Worm (Caenorhabditis elegans) whole organism, L4/young adult: ENCODE data around the gene col-171.

Source experiments
- W03F9.2 ChIP-seq: fragments of 150-350 bp; optimal IDR thresholded peaks from 2 replicates; lab custom pipeline; 2014; ENCODE audit warnings: missing biosample characterization, missing genetic modification characterization
- dao-5 ChIP-seq: sonication (generic microtip); optimal IDR thresholded peaks from 2 replicates; lab custom pipeline; 2016; ENCODE audit warnings: missing genotype, missing genetic modification characterization, moderate library complexity, missing compliant biosample characterization
- him-1 ChIP-seq: sonication (generic microtip); optimal IDR thresholded peaks from 2 replicates; lab custom pipeline; 2016; ENCODE audit warnings: missing genotype, missing genetic modification reagents, missing genetic modification characterization, missing compliant biosample characterization

The col-171 gene

DNA sequence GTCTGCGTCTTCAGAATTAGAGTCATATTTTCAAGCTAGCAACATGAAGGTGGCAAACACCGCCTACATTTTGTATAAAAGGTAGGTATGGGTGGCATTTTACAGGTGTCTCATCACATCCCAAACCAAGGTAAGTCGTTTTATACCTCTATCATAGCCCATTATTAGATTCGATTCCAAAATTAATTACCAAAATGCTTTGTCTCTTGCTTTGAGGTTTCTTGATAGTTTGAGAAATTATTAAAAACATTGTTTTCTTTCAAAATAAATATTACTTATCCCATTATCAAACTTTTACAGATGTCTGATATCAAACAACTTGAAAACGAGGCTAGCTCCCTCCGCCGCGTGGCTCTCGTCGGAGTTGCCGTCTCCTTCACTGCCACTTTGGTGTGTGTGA lies 8.0 kb upstream of the col-171 start, which contains the start of gene col-168:
Gene col-168 (plus strand): TSS at position 301 of the 400 bp plus-strand sequence.
- TF ChIP-seq dao-5 (tag; lab: Kevin White, UChicago) (no peak), him-1 (no peak), W03F9.2 (tag; lab: Kevin White, UChicago) (no peak)

DNA sequence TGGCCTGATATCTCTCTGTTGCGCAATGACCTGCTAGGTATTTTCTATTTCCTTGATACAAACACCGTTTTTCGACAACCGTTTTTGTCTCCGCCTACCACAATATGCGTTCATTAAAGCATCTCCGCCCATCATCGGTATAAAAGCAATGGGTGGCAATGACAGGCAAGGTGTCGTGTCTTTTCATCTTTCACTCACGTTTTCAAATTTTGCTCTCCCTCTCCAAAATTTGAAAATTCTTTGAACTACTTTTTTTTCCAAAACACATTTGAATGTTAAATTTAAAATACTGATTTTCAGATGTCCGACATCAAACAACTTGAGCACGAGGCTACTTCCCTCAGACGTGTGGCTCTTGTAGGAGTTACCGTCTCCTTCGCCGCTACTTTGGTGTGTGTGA lies 5.2 kb upstream of the col-171 start, which contains the start of gene col-169:
Gene col-169 (plus strand): TSS at position 301 of the 400 bp plus-strand sequence.
- TF ChIP-seq W03F9.2 (tag; lab: Kevin White, UChicago) (no peak), dao-5 (tag; lab: Kevin White, UChicago) (no peak), him-1 (no peak)

DNA sequence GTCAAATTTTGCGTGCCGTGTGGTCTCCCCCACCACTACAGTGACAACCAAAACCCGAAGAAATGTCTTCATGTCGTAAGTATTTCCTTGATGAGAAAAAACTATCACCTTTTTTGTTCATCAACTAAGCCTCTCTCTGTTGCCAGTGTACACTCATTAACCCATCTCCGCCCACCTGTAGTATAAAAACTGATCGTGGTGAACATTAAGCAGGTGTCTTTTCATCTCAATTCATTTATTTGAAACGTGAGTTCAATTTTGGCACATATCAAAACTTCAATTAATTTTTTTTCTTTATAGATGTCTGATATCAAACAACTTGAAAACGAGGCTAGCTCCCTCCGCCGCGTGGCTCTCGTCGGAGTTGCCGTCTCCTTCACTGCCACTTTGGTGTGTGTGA lies 2.7 kb upstream of the col-171 start, which contains the start of gene col-170:
Gene col-170 (plus strand): TSS at position 301 of the 400 bp plus-strand sequence.
- TF ChIP-seq dao-5 (tag; lab: Kevin White, UChicago) = no peak
- TF ChIP-seq him-1 = no peak
- TF ChIP-seq W03F9.2 (tag; lab: Kevin White, UChicago) = no peak

DNA sequence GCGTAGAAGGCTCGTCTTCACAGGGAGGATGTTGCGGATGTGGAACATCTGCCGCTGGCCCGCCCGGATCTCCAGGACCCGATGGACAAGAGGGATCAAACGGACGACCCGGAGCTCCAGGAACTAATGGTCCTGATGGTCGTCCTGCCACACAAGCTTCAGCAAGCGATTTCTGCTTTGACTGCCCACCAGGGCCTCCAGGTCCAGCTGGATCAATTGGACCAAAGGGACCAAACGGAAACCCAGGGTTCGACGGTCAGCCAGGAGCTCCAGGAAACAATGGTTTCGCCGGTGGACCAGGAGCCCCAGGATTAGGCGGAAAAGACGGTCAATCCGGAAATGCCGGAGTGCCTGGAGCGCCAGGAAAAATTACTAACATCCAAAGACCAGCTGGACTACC lies 504 bp downstream of the col-171 start:
- no peak for TF ChIP-seq him-1
- TF ChIP-seq W03F9.2 (tag; lab: Kevin White, UChicago) = no peak
- TF ChIP-seq dao-5 (tag; lab: Kevin White, UChicago) = no peak

DNA sequence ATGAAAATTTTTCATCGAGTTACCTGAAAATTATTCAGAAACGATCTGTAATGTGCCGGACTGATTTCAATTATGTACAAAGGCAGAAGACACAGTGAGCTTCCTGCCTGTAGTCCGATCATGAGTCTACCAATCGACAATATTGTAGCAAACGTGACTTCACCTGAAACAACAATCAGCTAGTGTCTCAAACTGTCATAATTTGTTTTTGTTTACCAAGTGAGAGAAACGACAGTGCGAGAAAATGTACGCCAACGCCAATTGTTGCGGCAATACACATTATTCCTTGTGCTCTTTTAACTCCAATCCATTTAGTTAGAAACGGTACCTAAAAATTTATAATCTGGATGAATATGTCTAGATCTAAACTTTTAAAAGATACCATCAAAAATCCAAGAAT lies 3.2 kb downstream of the col-171 start:
- TF ChIP-seq him-1 (no peak), dao-5 (tag; lab: Kevin White, UChicago) (no peak), W03F9.2 (tag; lab: Kevin White, UChicago) (no peak)

DNA sequence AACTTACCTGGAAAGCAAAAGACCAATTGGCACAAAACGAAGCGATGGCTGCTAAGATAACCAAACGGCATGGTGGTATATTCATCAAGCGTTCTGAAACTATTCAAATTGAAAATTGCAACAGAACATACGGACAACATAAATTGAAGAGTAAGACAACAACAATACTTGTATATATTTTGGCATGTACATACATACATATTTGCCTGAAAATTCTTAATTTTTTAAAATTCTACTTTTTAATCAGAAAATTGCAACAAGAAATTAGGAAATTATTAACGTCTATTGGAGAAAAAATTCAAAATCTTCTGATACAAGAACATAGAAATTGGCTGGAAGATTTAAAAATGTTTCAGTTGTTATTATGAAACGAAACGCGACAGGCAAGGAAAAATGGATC lies 3.9 kb downstream of the col-171 start, which contains the start of gene C03B1.13:
Gene C03B1.13 (minus strand): TSS at position 101 of the 400 bp plus-strand sequence.
- no peak for TF ChIP-seq him-1
- no peak for TF ChIP-seq W03F9.2 (tag; lab: Kevin White, UChicago)
- TF ChIP-seq dao-5 (tag; lab: Kevin White, UChicago) = no peak

DNA sequence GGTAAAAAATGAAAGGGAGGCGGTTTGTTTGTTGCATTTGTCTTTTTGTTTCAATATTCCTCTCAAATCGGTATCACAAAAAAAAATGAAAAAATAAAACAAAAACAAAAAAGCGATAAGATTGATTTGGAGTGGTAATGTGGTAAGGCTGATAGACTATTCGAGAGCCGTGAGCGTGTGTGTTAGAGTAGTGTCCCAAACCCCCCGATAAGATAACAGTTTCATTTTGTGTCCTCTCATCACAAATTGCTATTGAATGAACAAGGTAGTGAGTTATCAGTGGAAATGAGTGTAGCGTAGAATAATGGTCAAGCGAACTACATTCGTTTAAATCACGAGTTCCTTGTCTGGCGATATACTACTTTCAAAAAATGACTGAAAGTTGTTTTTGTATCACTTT lies 4.3 kb downstream of the col-171 start:
- TF ChIP-seq him-1 (no peak), W03F9.2 (tag; lab: Kevin White, UChicago) (no peak), dao-5 (tag; lab: Kevin White, UChicago) (no peak)

DNA sequence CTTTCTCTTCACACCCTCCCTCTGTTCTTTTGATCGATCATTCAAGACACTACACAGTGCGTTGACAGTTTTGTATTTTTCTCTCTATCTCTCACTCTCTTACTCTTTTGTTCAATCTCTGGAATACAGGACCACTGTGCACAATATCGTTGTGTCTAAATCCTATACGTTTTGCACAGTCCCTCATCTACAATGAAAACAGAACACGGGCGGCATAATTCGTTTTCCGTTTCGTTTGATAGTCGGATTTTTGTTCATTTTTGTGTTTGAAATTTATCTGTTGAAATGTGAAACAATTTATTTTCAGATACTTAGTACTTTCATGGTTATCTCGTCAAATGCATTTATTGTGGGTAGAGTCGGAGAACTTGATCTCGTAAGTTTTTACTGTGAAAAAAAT lies 7.4 kb downstream of the col-171 start, which contains the start of gene C03B1.7:
Gene C03B1.7 (plus strand): TSS at position 301 of the 400 bp plus-strand sequence.
- TF ChIP-seq him-1 (no peak), W03F9.2 (tag; lab: Kevin White, UChicago) (no peak)

DNA sequence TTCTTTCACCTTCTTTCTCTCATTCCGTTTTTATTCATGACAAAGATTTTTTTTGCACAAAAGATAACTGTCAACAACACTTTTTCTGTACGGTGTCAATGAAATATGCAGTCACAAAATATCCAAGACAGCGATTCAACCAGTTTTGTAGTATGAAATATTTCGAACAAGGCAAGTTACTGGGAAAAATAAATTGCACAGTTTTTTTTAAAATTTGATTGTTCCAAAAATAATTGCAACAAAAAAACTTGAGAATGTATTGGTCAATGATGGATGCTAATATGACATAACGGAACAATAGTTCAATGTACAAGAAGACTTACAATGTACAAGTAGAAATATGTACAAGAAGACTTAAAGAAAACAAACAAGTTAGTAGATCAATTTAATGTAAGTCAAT lies 11.7 kb downstream of the col-171 start:
- TF ChIP-seq him-1 (no peak), W03F9.2 (tag; lab: Kevin White, UChicago) (no peak), dao-5 (tag; lab: Kevin White, UChicago) (no peak)

DNA sequence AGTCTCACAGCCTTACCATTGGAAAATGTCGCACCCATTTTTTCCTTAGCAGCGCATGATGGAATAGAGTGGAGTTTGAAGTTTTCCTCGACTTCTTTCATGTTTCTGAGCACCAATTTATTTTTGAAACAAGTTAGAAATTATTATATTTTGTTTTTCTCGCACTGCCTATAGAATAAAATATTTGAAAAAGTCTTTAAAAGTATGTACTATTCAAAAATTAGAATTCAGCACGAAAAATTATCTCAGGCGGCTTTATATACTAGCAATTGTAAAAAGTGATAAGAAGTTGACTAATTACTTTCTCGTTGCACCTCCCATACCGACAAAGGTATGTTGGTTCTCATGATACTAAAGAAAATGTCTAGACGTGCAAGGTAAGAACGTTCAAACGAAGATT lies 12.9 kb downstream of the col-171 start, which contains the start of gene C03B1.9:
Gene C03B1.9 (minus strand): TSS at position 101 of the 400 bp plus-strand sequence.
- TF ChIP-seq W03F9.2 (tag; lab: Kevin White, UChicago) (no peak), him-1 (no peak), dao-5 (tag; lab: Kevin White, UChicago) (no peak)

DNA sequence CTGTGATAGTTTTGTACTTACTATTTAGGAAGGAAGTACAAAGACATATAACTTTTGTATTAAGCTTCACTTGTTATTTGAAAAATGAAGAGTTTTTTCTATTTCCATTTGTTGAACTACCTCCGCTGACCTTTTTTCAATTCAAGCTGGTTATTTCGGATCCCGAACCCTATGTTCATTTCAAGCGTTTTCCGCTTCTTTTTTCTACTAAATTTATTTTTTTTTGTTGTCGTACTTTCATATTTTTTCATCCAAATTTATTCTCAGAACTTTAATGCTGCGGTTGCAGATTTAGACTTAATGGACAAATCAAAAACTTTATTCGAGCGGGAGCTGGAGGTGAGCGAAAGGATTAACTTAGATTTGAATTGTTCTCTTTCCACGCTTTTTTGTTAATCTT lies 15.9 kb downstream of the col-171 start, which contains the start of gene C03B1.6:
Gene C03B1.6 (plus strand): TSS at position 301 of the 400 bp plus-strand sequence.
- TF ChIP-seq dao-5 (tag; lab: Kevin White, UChicago) (no peak), him-1 (no peak), W03F9.2 (tag; lab: Kevin White, UChicago) (no peak)

DNA sequence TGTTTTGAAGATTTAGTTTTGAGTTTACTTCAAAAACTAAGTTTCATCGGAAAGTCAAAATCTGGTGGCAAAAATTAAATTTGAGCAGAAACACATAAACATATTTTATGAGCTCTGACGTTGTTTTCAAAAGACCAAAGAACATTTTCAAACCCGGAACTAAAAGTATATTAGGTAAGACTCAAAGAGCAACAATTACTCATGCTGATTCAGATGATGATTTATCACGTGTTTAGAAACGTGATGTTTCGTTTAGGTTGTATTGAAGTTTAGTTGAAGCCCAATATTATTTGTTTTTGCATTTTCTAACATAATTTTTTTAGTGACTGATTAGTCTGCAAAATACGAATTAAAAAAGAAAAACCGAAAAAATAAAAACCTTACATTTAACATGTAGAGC lies 19.7 kb downstream of the col-171 start:
- TF ChIP-seq dao-5 (tag; lab: Kevin White, UChicago) = no peak
- no peak for TF ChIP-seq W03F9.2 (tag; lab: Kevin White, UChicago)
- no peak for TF ChIP-seq him-1

DNA sequence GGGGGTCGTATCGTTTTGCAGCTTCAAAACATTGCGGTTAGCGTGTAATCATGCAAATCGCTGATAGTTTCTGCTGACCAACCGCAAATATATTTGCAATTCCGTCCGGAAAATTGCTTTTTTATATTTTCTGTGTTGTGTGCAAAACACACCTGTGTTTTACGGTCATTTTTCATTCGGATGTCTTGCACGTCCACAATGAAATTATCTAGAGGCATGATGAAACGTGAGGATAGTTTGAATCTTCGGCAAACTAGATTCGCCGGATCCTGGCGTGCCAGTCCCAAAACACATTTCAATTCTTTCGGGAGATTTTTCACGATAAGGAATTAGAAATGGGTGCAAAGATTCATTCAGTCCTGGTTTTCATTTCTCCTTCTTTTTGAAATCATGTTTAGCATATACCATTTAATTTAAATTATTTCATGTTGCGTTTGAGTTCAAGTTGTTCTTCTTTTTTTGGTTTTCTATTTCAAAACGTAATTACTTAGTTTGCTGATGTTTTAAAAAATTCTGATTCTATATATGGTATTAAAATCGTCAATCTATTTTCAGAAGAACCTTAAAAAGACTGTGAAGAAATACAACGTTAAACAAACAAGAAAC lies 21.0 kb downstream of the col-171 start, which contains the start of gene C03B1.5:
Gene C03B1.5 (plus strand): TSS at position 556 of the 606 bp plus-strand sequence.
- TF ChIP-seq W03F9.2 (tag; lab: Kevin White, UChicago) = no peak
- TF ChIP-seq dao-5 (tag; lab: Kevin White, UChicago) = no peak
- TF ChIP-seq him-1 = no peak

DNA sequence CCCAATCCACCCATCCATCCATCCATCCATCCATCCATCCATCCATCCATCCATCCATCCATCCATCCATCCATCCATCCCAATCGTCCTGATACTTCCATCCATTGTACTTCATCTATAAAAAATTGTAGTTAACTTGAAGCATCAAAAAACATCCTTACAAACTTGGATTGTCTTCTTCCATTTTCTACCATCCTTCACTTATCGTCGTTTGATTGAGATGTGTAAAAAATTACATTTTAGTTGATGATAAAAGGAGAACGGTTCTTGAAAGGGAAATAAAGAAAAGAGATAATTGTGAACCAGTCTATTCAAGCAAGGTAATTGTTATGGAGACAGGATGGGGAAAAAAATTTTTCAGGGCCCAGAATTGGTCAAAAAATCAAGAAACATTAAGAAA lies 23.7 kb downstream of the col-171 start, which contains the start of gene C03B1.10:
Gene C03B1.10 (minus strand): TSS at position 101 of the 400 bp plus-strand sequence.
- TF ChIP-seq him-1 (no peak), dao-5 (tag; lab: Kevin White, UChicago) (no peak), W03F9.2 (tag; lab: Kevin White, UChicago) (no peak)
